Fruit fly (Drosophila melanogaster) whole organism, embryonic: Measurements from ENCODE around the gene CG2854.

ENCODE experiments used
- Ada2b ChIP-seq: fragments of 200-800 bp; sonication (Bioruptor generic); IDR thresholded peaks from 2 replicates; pipeline ENCODE4 v1.3.6; 2022; ENCODE audit warnings: missing biosample characterization, missing genetic modification characterization
- Atf6 ChIP-seq: fragments of 200-800 bp; sonication (Bioruptor generic); IDR thresholded peaks from 2 replicates; pipeline ENCODE4 v1.3.6; 2022; ENCODE audit warnings: missing biosample characterization, missing genetic modification characterization
- BtbVII ChIP-seq: fragments of 200-800 bp; sonication (Bioruptor generic); optimal IDR thresholded peaks from 3 replicates; lab custom pipeline; 2017; ENCODE audit warnings: missing biosample characterization, mild to moderate bottlenecking, missing genetic modification characterization
- CG1024 ChIP-seq: fragments of 200-800 bp; sonication (Bioruptor generic); IDR thresholded peaks from 2 replicates; pipeline ENCODE4 v1.3.6; 2022; ENCODE audit warnings: missing biosample characterization, missing genetic modification characterization
- CG10565 ChIP-seq: fragments of 200-800 bp; sonication (Bioruptor generic); optimal IDR thresholded peaks from 3 replicates; lab custom pipeline; 2016; ENCODE audit warnings: missing biosample characterization, mild to moderate bottlenecking, missing genetic modification characterization
- CG10654 ChIP-seq: fragments of 200-800 bp; sonication (Bioruptor generic); optimal IDR thresholded peaks from 2 replicates; lab custom pipeline; 2016; ENCODE audit warnings: missing biosample characterization, missing genetic modification characterization
- CG11456 ChIP-seq: fragments of 200-800 bp; sonication (Bioruptor generic); IDR thresholded peaks from 3 replicates; pipeline ENCODE4 v1.3.6; 2022; ENCODE audit warnings: missing biosample characterization, missing genetic modification characterization
- CG11504 ChIP-seq: fragments of 200-800 bp; sonication (Bioruptor generic); optimal IDR thresholded peaks from 3 replicates; lab custom pipeline; 2019; ENCODE audit warnings: missing biosample characterization, mild to moderate bottlenecking, missing genetic modification characterization, moderate library complexity
- CG12071 ChIP-seq: fragments of 200-800 bp; sonication (Bioruptor generic); optimal IDR thresholded peaks from 3 replicates; lab custom pipeline; 2018; ENCODE audit warnings: missing biosample characterization, mild to moderate bottlenecking, missing genetic modification characterization
- CG12299 ChIP-seq: fragments of 200-800 bp; sonication (Bioruptor generic); optimal IDR thresholded peaks from 2 replicates; lab custom pipeline; 2018; ENCODE audit warnings: missing biosample characterization, mild to moderate bottlenecking, missing genetic modification characterization
- CG13296 ChIP-seq: fragments of 200-800 bp; sonication (Bioruptor generic); optimal IDR thresholded peaks from 3 replicates; lab custom pipeline; 2018; ENCODE audit warnings: missing biosample characterization, mild to moderate bottlenecking, missing genetic modification characterization
- CG1647 ChIP-seq: fragments of 200-800 bp; sonication (Bioruptor generic); optimal IDR thresholded peaks from 3 replicates; lab custom pipeline; 2016; ENCODE audit warnings: missing biosample characterization, missing genetic modification characterization
- CG17612 ChIP-seq: fragments of 200-800 bp; sonication (Bioruptor generic); IDR thresholded peaks from 2 replicates; pipeline ENCODE4 v1.3.6; 2022; ENCODE audit warnings: missing biosample characterization, missing genetic modification characterization
- CG18619 ChIP-seq: fragments of 200-800 bp; sonication (Bioruptor generic); optimal IDR thresholded peaks from 3 replicates; lab custom pipeline; 2017; ENCODE audit warnings: missing biosample characterization, mild to moderate bottlenecking, missing genetic modification characterization
- CG31365 ChIP-seq: fragments of 200-800 bp; sonication (Bioruptor generic); optimal IDR thresholded peaks from 2 replicates; lab custom pipeline; 2018; ENCODE audit warnings: missing biosample characterization, mild to moderate bottlenecking, missing genetic modification characterization
- CG4424 ChIP-seq: fragments of 200-800 bp; sonication (Bioruptor generic); optimal IDR thresholded peaks from 3 replicates; lab custom pipeline; 2016; ENCODE audit warnings: missing biosample characterization, missing genetic modification characterization
- E2f1 ChIP-seq: fragments of 200-800 bp; sonication (Bioruptor generic); IDR thresholded peaks from 2 replicates; pipeline ENCODE4 v1.3.6; 2022; ENCODE audit warnings: missing biosample characterization, missing genetic modification characterization
- Ets97D ChIP-seq: fragments of 200-800 bp; sonication (Bioruptor generic); optimal IDR thresholded peaks from 3 replicates; lab custom pipeline; 2016; ENCODE audit warnings: missing biosample characterization, missing genetic modification characterization
- Fer1 ChIP-seq: fragments of 200-800 bp; sonication (Bioruptor generic); optimal IDR thresholded peaks from 2 replicates; lab custom pipeline; 2017; ENCODE audit warnings: missing biosample characterization, mild to moderate bottlenecking, missing genetic modification characterization
- H2.0 ChIP-seq: fragments of 200-800 bp; sonication (Bioruptor generic); IDR thresholded peaks from 2 replicates; pipeline ENCODE4 v1.3.6; 2022; ENCODE audit warnings: missing biosample characterization, missing genetic modification characterization
- HmgD ChIP-seq: fragments of 200-800 bp; sonication (Bioruptor generic); optimal IDR thresholded peaks from 3 replicates; lab custom pipeline; 2016; ENCODE audit warnings: missing biosample characterization, missing genetic modification characterization
- Jarid2 ChIP-seq: fragments of 200-800 bp; sonication (Bioruptor generic); optimal IDR thresholded peaks from 3 replicates; lab custom pipeline; 2017; ENCODE audit warnings: mild to moderate bottlenecking, missing biosample characterization, missing genetic modification reagents, missing genetic modification characterization
- MESR4 ChIP-seq: fragments of 200-800 bp; sonication (Bioruptor generic); optimal IDR thresholded peaks from 2 replicates; lab custom pipeline; 2018; ENCODE audit warnings: missing biosample characterization, mild to moderate bottlenecking, missing genetic modification characterization, moderate library complexity
- Max ChIP-seq: fragments of 200-800 bp; sonication (Bioruptor generic); optimal IDR thresholded peaks from 2 replicates; lab custom pipeline; 2016; ENCODE audit warnings: missing biosample characterization, mild to moderate bottlenecking, missing genetic modification characterization
- Meics ChIP-seq: fragments of 200-800 bp; sonication (Bioruptor generic); optimal IDR thresholded peaks from 2 replicates; lab custom pipeline; 2017; ENCODE audit warnings: missing biosample characterization, mild to moderate bottlenecking, missing genetic modification characterization
- Myb ChIP-seq: fragments of 200-800 bp; sonication (Bioruptor generic); optimal IDR thresholded peaks from 2 replicates; lab custom pipeline; 2016; ENCODE audit warnings: missing biosample characterization, missing genetic modification characterization
- Nf-YB ChIP-seq: fragments of 200-800 bp; sonication (Bioruptor generic); optimal IDR thresholded peaks from 3 replicates; lab custom pipeline; 2019; ENCODE audit warnings: missing biosample characterization, mild to moderate bottlenecking, missing genetic modification characterization, moderate library complexity
- NfI ChIP-seq: fragments of 200-800 bp; sonication (Bioruptor generic); optimal IDR thresholded peaks from 3 replicates; lab custom pipeline; 2018; ENCODE audit warnings: missing biosample characterization, mild to moderate bottlenecking, missing genetic modification characterization, moderate library complexity
- Opbp ChIP-seq: fragments of 200-800 bp; sonication (Bioruptor generic); IDR thresholded peaks from 3 replicates; pipeline ENCODE4 v1.3.6; 2022; ENCODE audit warnings: missing biosample characterization, missing genetic modification characterization; ENCODE audit not compliant: partially characterized antibody
- Rfx ChIP-seq: fragments of 200-800 bp; sonication (Bioruptor generic); IDR thresholded peaks from 2 replicates; pipeline ENCODE4 v1.3.6; 2022; ENCODE audit warnings: missing biosample characterization, missing genetic modification characterization
- Sox100B ChIP-seq: fragments of 200-800 bp; sonication (Bioruptor generic); optimal IDR thresholded peaks from 3 replicates; lab custom pipeline; 2018; ENCODE audit warnings: missing biosample characterization, mild to moderate bottlenecking, missing genetic modification characterization
- Stat92E ChIP-seq, 3 experiments: fragments of >200 bp in 2 of 3; fragments of 200-800 bp in 1 of 3; sonication (Bioruptor generic) in 1 of 3; optimal IDR thresholded peaks; 2 replicates each; lab custom pipeline; 2017 to 2019; ENCODE audit warnings: missing biosample characterization in 3 of 3, missing genetic modification characterization in 3 of 3, mild to moderate bottlenecking in 1 of 3, moderate library complexity in 1 of 3
- Usf ChIP-seq: fragments of 200-800 bp; sonication (Bioruptor generic); optimal IDR thresholded peaks from 2 replicates; lab custom pipeline; 2017; ENCODE audit warnings: missing genotype, missing biosample characterization, missing genetic modification characterization
- Xrp1 ChIP-seq: fragments of 200-800 bp; sonication (Bioruptor generic); IDR thresholded peaks from 2 replicates; pipeline ENCODE4 v1.3.6; 2022; ENCODE audit warnings: missing biosample characterization, missing genetic modification characterization
- ac ChIP-seq: fragments of 200-800 bp; sonication (Bioruptor generic); optimal IDR thresholded peaks from 3 replicates; lab custom pipeline; 2017; ENCODE audit warnings: missing biosample characterization, mild to moderate bottlenecking, missing genetic modification characterization
- br ChIP-seq: fragments of >200 bp; optimal IDR thresholded peaks from 2 replicates; lab custom pipeline; 2017
- ci ChIP-seq: fragments of 200-800 bp; sonication (Bioruptor generic); IDR thresholded peaks from 3 replicates; pipeline ENCODE4 v1.3.6; 2022; ENCODE audit warnings: missing biosample characterization, missing genetic modification characterization
- croc ChIP-seq: fragments of 200-800 bp; sonication (Bioruptor generic); conservative IDR thresholded peaks from 3 replicates; pipeline ENCODE4 v1.3.6; 2022; ENCODE audit warnings: missing biosample characterization, missing genetic modification characterization
- crol ChIP-seq: fragments of 200-800 bp; sonication (Bioruptor generic); IDR thresholded peaks from 2 replicates; pipeline ENCODE4 v1.3.6; 2022; ENCODE audit warnings: missing biosample characterization, missing genetic modification characterization
- hth ChIP-seq: fragments of >200 bp; optimal IDR thresholded peaks from 2 replicates; lab custom pipeline; 2017; ENCODE audit warnings: inconsistent platforms
- kni ChIP-seq: fragments of 200-800 bp; sonication (Bioruptor generic); optimal IDR thresholded peaks from 3 replicates; lab custom pipeline; 2017; ENCODE audit warnings: mild to moderate bottlenecking, missing biosample characterization, missing genetic modification reagents, missing genetic modification characterization
- mam ChIP-seq: fragments of 200-800 bp; sonication (Bioruptor generic); optimal IDR thresholded peaks from 3 replicates; lab custom pipeline; 2016; ENCODE audit warnings: missing biosample characterization, missing genetic modification characterization
- mirr ChIP-seq: fragments of 200-800 bp; sonication (Bioruptor generic); optimal IDR thresholded peaks from 3 replicates; lab custom pipeline; 2018; ENCODE audit warnings: missing biosample characterization, mild to moderate bottlenecking, missing genetic modification characterization
- onecut ChIP-seq: fragments of 200-800 bp; sonication (Bioruptor generic); IDR thresholded peaks from 2 replicates; pipeline ENCODE4 v1.3.6; 2022; ENCODE audit warnings: missing biosample characterization, missing genetic modification characterization
- ro ChIP-seq: fragments of 200-800 bp; sonication (Bioruptor generic); IDR thresholded peaks from 2 replicates; pipeline ENCODE4 v1.3.6; 2022; ENCODE audit warnings: missing biosample characterization, missing genetic modification characterization
- sd ChIP-seq: fragments of 200-800 bp; sonication (Bioruptor generic); optimal IDR thresholded peaks from 3 replicates; lab custom pipeline; 2018; ENCODE audit warnings: missing biosample characterization, mild to moderate bottlenecking, missing genetic modification characterization, moderate library complexity
- sim ChIP-seq: fragments of 200-800 bp; sonication (Bioruptor generic); IDR thresholded peaks from 2 replicates; pipeline ENCODE4 v1.3.6; 2022; ENCODE audit warnings: missing biosample characterization, missing genetic modification characterization
- stc ChIP-seq: fragments of 200-800 bp; sonication (Bioruptor generic); IDR thresholded peaks from 2 replicates; pipeline ENCODE4 v1.3.6; 2022; ENCODE audit warnings: missing biosample characterization, missing genetic modification characterization
- stwl ChIP-seq: fragments of 200-800 bp; sonication (Bioruptor generic); optimal IDR thresholded peaks from 3 replicates; lab custom pipeline; 2018; ENCODE audit warnings: missing biosample characterization, mild to moderate bottlenecking, missing genetic modification characterization, moderate library complexity
- tap ChIP-seq: fragments of 200-800 bp; optimal IDR thresholded peaks from 3 replicates; lab custom pipeline; 2019; ENCODE audit warnings: missing biosample characterization, mild to moderate bottlenecking, missing genetic modification characterization, moderate library complexity
- tin ChIP-seq: fragments of 200-800 bp; sonication (Bioruptor generic); optimal IDR thresholded peaks from 3 replicates; lab custom pipeline; 2016; ENCODE audit warnings: missing biosample characterization, missing genetic modification characterization
- z ChIP-seq: fragments of 200-800 bp; sonication (Bioruptor generic); IDR thresholded peaks from 3 replicates; pipeline ENCODE4 v1.3.6; 2022; ENCODE audit warnings: missing biosample characterization, missing genetic modification characterization

Gene CG2854

dm6 chrX:2301069-2301508, 25.8 kb upstream of the CG2854 start (continued):
- TF ChIP-seq E2f1 (GFP tag; lab: Robert Waterston, UW) (peak; percentile 32; the same call in 1 of the 2 replicates), CG4424 (GFP tag; lab: Kevin White, UChicago) (no peak), CG11456 (GFP tag; lab: Robert Waterston, UW) (0 out of 3 replicates have a peak, but pooled peaks have one; percentile 12), BtbVII (GFP tag; lab: Kevin White, UChicago) (no peak), Atf6 (GFP tag; lab: Robert Waterston, UW) (peak; percentile 46), Max (GFP tag; lab: Kevin White, UChicago) (no peak), Rfx (GFP tag; lab: Robert Waterston, UW) (peak; percentile 77), CG10654 (GFP tag; lab: Kevin White, UChicago) (no peak), NfI (GFP tag; lab: Kevin White, UChicago) (peak; percentile 4), ro (GFP tag; lab: Robert Waterston, UW) (no peak), stc (GFP tag; lab: Robert Waterston, UW) (0 out of 2 replicates have a peak, but pooled peaks have one; percentile 39), Meics (GFP tag; lab: Kevin White, UChicago) (peak; percentile 63), Myb (no peak), Ets97D (GFP tag; lab: Kevin White, UChicago) (no peak), Opbp (GFP tag; lab: Robert Waterston, UW) (no peak), crol (peak; percentile 95), CG1024 (GFP tag; lab: Robert Waterston, UW) (no peak), CG1647 (no peak), sd (tag; lab: Kevin White, UChicago) (peak; percentile 25), kni (GFP tag; lab: Kevin White, UChicago) (no peak), mam (GFP tag; lab: Kevin White, UChicago) (peak; percentile 38), Jarid2 (GFP tag; lab: Kevin White, UChicago) (no peak), Nf-YB (GFP tag; lab: Kevin White, UChicago) (no peak), tap (no peak), stwl (tag; lab: Kevin White, UChicago) (no peak), CG17612 (GFP tag; lab: Robert Waterston, UW) (no peak), Usf (GFP tag; lab: Kevin White, UChicago) (peak; percentile 35), tin (GFP tag; lab: Kevin White, UChicago) (no peak), CG11504 (tag; lab: Kevin White, UChicago) (peak; percentile 44), br (lab: Kevin White, UChicago) (no peak), Stat92E (GFP tag; optimal IDR thresholded peaks at IDR 0.05; lab: Kevin White, UChicago) (no peak), croc (GFP tag; lab: Robert Waterston, UW) (no peak), CG18619 (GFP tag; lab: Kevin White, UChicago) (peak; percentile 32), Sox100B (GFP tag; lab: Kevin White, UChicago) (peak; percentile 17), HmgD (no peak), CG10565 (no peak), CG12299 (tag; lab: Kevin White, UChicago) (peak; percentile 24), Fer1 (GFP tag; lab: Kevin White, UChicago) (peak; percentile 71), mirr (GFP tag; lab: Kevin White, UChicago) (no peak), onecut (GFP tag; lab: Robert Waterston, UW) (peak; percentile 5; the same call in 1 of the 2 replicates), H2.0 (GFP tag; lab: Robert Waterston, UW) (peak; percentile 22; the same call in 1 of the 2 replicates), z (GFP tag; lab: Robert Waterston, UW) (peak; percentile 79; the same call in 2 of the 3 replicates), MESR4 (GFP tag; lab: Kevin White, UChicago) (no peak), CG12071 (GFP tag; lab: Kevin White, UChicago) (no peak), hth (no peak), ci (GFP tag; lab: Robert Waterston, UW) (peak; percentile 6; the same call in 1 of the 3 replicates), Xrp1 (GFP tag; lab: Robert Waterston, UW) (peak; percentile 24; the same call in 1 of the 2 replicates), ac (GFP tag; lab: Kevin White, UChicago) (no peak), CG31365 (tag; lab: Kevin White, UChicago) (peak; percentile 3), CG13296 (peak; percentile 15), Ada2b (peak; percentile 49; the same call in 1 of the 2 replicates), sim (GFP tag; lab: Robert Waterston, UW) (0 out of 2 replicates have a peak, but pooled peaks have one; percentile 15)
